Worm (Caenorhabditis elegans) whole organism, young adult: Measurements from ENCODE around the gene C49C8.1.

Experiments
- C06A6.2 ChIP-seq: fragments of 200-800 bp; sonication (Bioruptor generic); conservative IDR thresholded peaks from 2 replicates; pipeline ENCODE4 v1.3.6; 2022; ENCODE audit warnings: missing genetic modification characterization, missing compliant biosample characterization
- D2030.7 ChIP-seq: fragments of 200-800 bp; sonication (Bioruptor generic); IDR thresholded peaks from 2 replicates; pipeline ENCODE4 v1.3.6; 2022; ENCODE audit warnings: missing genetic modification reagents, missing genetic modification characterization, missing compliant biosample characterization
- F39B2.1 ChIP-seq: fragments of 200-800 bp; sonication (Bioruptor generic); IDR thresholded peaks from 2 replicates; pipeline ENCODE4 v1.3.6; 2022; ENCODE audit warnings: missing genetic modification reagents, missing genetic modification characterization, missing compliant biosample characterization
- F49E8.2 ChIP-seq: sonication (generic microtip); optimal IDR thresholded peaks from 3 replicates; lab custom pipeline; 2017; ENCODE audit warnings: missing genetic modification characterization, mild to moderate bottlenecking, missing compliant biosample characterization, antibody characterized with exemption, moderate library complexity; ENCODE audit not compliant: insufficient read depth
- F55B11.4 ChIP-seq: sonication (generic microtip); optimal IDR thresholded peaks from 2 replicates; lab custom pipeline; 2016; ENCODE audit warnings: missing compliant biosample characterization, missing genetic modification characterization, borderline replicate concordance; ENCODE audit not compliant: insufficient read depth
- T07F8.4 ChIP-seq: sonication (generic microtip); optimal IDR thresholded peaks from 2 replicates; lab custom pipeline; 2016; ENCODE audit warnings: mild to moderate bottlenecking, missing genetic modification characterization, moderate library complexity, missing compliant biosample characterization
- Y53F4B.3 ChIP-seq: fragments of 200-800 bp; sonication (Bioruptor generic); IDR thresholded peaks from 2 replicates; pipeline ENCODE4 v1.3.6; 2022; ENCODE audit warnings: missing genetic modification reagents, missing genetic modification characterization, missing compliant biosample characterization
- Y67H2A.10 ChIP-seq: fragments of 200-800 bp; sonication (Bioruptor generic); conservative IDR thresholded peaks from 2 replicates; pipeline ENCODE4 v1.3.6; 2022; ENCODE audit warnings: missing genetic modification reagents, missing genetic modification characterization, missing compliant biosample characterization
- Y79H2A.3 ChIP-seq: fragments of 200-800 bp; sonication (Bioruptor generic); conservative IDR thresholded peaks from 2 replicates; pipeline ENCODE4 v1.3.6; 2022; ENCODE audit warnings: missing genetic modification reagents, missing genetic modification characterization, missing compliant biosample characterization
- aptf-3 ChIP-seq: fragments of 200-800 bp; sonication (Bioruptor generic); IDR thresholded peaks from 2 replicates; pipeline ENCODE4 v1.3.6; 2022; ENCODE audit warnings: missing genetic modification characterization, missing compliant biosample characterization
- attf-6 ChIP-seq: fragments of 200-800 bp; sonication (Bioruptor generic); IDR thresholded peaks from 2 replicates; pipeline ENCODE4 v1.3.6; 2022; ENCODE audit warnings: missing genetic modification reagents, missing genetic modification characterization, missing compliant biosample characterization
- cebp-1 ChIP-seq, 2 experiments: fragments of 200-800 bp in 1 of 2; sonication (Bioruptor generic) in 1 of 2; sonication (generic microtip) in 1 of 2; IDR thresholded peaks in 1 of 2; optimal IDR thresholded peaks in 1 of 2; 2 replicates each; pipeline versions ENCODE4 v1.3.6 to Lab custom; 2017 to 2022; ENCODE audit warnings: missing compliant biosample characterization in 2 of 2, missing genetic modification characterization in 2 of 2, mild to moderate bottlenecking in 1 of 2, missing genetic modification reagents in 1 of 2, moderate library complexity in 1 of 2
- cebp-2 ChIP-seq: fragments of 200-800 bp; sonication (Bioruptor generic); IDR thresholded peaks from 2 replicates; pipeline ENCODE4 v1.3.6; 2022; ENCODE audit warnings: missing genetic modification characterization, missing compliant biosample characterization
- ceh-27 ChIP-seq: fragments of 200-800 bp; sonication (Bioruptor generic); optimal IDR thresholded peaks from 2 replicates; lab custom pipeline; 2018; ENCODE audit warnings: mild to moderate bottlenecking, missing genetic modification characterization, moderate library complexity, missing compliant biosample characterization
- dox-1 ChIP-seq: fragments of 200-800 bp; sonication (Bioruptor generic); IDR thresholded peaks from 2 replicates; pipeline ENCODE4 v1.3.6; 2022; ENCODE audit warnings: missing genetic modification reagents, missing genetic modification characterization, missing compliant biosample characterization
- efl-1 ChIP-seq: fragments of 150-350 bp; optimal IDR thresholded peaks from 2 replicates; lab custom pipeline; 2014; ENCODE audit warnings: missing biosample characterization, missing genetic modification reagents, missing genetic modification characterization
- egrh-3 ChIP-seq: fragments of 200-800 bp; sonication (Bioruptor generic); IDR thresholded peaks from 2 replicates; pipeline ENCODE4 v1.3.6; 2022; ENCODE audit warnings: missing genetic modification reagents, missing genetic modification characterization, missing compliant biosample characterization
- gei-17 ChIP-seq: fragments of 200-800 bp; sonication (Bioruptor generic); optimal IDR thresholded peaks from 2 replicates; lab custom pipeline; 2018; ENCODE audit warnings: mild to moderate bottlenecking, missing genetic modification characterization, missing compliant biosample characterization
- hmg-1.2 ChIP-seq: fragments of 200-800 bp; sonication (Bioruptor generic); IDR thresholded peaks from 2 replicates; pipeline ENCODE4 v1.3.6; 2022; ENCODE audit warnings: missing genetic modification reagents, missing genetic modification characterization, missing compliant biosample characterization
- hsf-1 ChIP-seq: fragments of 200-800 bp; sonication (Bioruptor generic); IDR thresholded peaks from 2 replicates; pipeline ENCODE4 v1.3.6; 2022; ENCODE audit warnings: missing genetic modification reagents, missing genetic modification characterization, missing compliant biosample characterization
- lin-40 ChIP-seq: sonication (generic microtip); optimal IDR thresholded peaks from 2 replicates; lab custom pipeline; 2016; ENCODE audit warnings: missing genetic modification characterization, mild to moderate bottlenecking, missing compliant biosample characterization, missing genotype, missing genetic modification reagents
- lin-54 ChIP-seq: fragments of 200-800 bp; sonication (Bioruptor generic); optimal IDR thresholded peaks from 2 replicates; lab custom pipeline; 2018; ENCODE audit warnings: mild to moderate bottlenecking, missing genetic modification characterization, missing compliant biosample characterization
- madf-10 ChIP-seq: sonication (generic microtip); optimal IDR thresholded peaks from 2 replicates; lab custom pipeline; 2016; ENCODE audit warnings: mild to moderate bottlenecking, missing genetic modification characterization, missing compliant biosample characterization
- madf-3 ChIP-seq: fragments of 200-800 bp; sonication (Bioruptor generic); IDR thresholded peaks from 2 replicates; pipeline ENCODE4 v1.3.6; 2022; ENCODE audit warnings: missing genetic modification reagents, missing genetic modification characterization, missing compliant biosample characterization
- mxl-1 ChIP-seq: sonication (generic microtip); optimal IDR thresholded peaks from 2 replicates; lab custom pipeline; 2016; ENCODE audit warnings: missing genetic modification characterization, missing compliant biosample characterization
- nfya-1 ChIP-seq: sonication (generic microtip); optimal IDR thresholded peaks from 2 replicates; lab custom pipeline; 2017; ENCODE audit warnings: antibody characterized with exemption, missing compliant biosample characterization, missing genetic modification characterization, borderline replicate concordance; ENCODE audit not compliant: insufficient read depth
- nfyb-1 ChIP-seq: fragments of 200-800 bp; sonication (Bioruptor generic); IDR thresholded peaks from 2 replicates; pipeline ENCODE4 v1.3.6; 2022; ENCODE audit warnings: missing genetic modification reagents, missing genetic modification characterization, missing compliant biosample characterization
- nhr-120 ChIP-seq: fragments of 200-800 bp; sonication (Bioruptor generic); IDR thresholded peaks from 2 replicates; pipeline ENCODE4 v1.3.6; 2022; ENCODE audit warnings: missing genetic modification characterization, missing compliant biosample characterization
- nhr-179 ChIP-seq: sonication (generic microtip); optimal IDR thresholded peaks from 2 replicates; lab custom pipeline; 2016; ENCODE audit warnings: mild to moderate bottlenecking, missing genetic modification characterization, missing compliant biosample characterization
- nhr-27 ChIP-seq: fragments of 200-800 bp; sonication (Bioruptor generic); optimal IDR thresholded peaks from 2 replicates; lab custom pipeline; 2018; ENCODE audit warnings: mild to moderate bottlenecking, missing genetic modification characterization, moderate library complexity, missing compliant biosample characterization
- nhr-90 ChIP-seq: sonication (generic microtip); optimal IDR thresholded peaks from 2 replicates; lab custom pipeline; 2016; ENCODE audit warnings: missing genotype, mild to moderate bottlenecking, missing genetic modification characterization, missing compliant biosample characterization
- rec-8 ChIP-seq, 2 experiments: sonication (generic microtip); optimal IDR thresholded peaks; 2 replicates each; lab custom pipeline; 2016; ENCODE audit warnings: mild to moderate bottlenecking in 2 of 2, missing genetic modification characterization in 2 of 2, missing genetic modification reagents in 2 of 2, missing genotype in 2 of 2, missing biosample characterization in 1 of 2, missing compliant biosample characterization in 1 of 2, moderate library complexity in 1 of 2
- sea-2 ChIP-seq: fragments of 200-800 bp; sonication (Bioruptor generic); IDR thresholded peaks from 2 replicates; pipeline ENCODE4 v1.3.6; 2022; ENCODE audit warnings: missing genetic modification characterization, missing compliant biosample characterization
- snpc-3.4 ChIP-seq: sonication (generic microtip); optimal IDR thresholded peaks from 2 replicates; lab custom pipeline; 2017; ENCODE audit warnings: missing genetic modification characterization, mild to moderate bottlenecking, missing compliant biosample characterization, antibody characterized with exemption, moderate library complexity, missing genotype, missing genetic modification reagents
- tbp1 ChIP-seq: fragments of 200-800 bp; sonication (Bioruptor generic); optimal IDR thresholded peaks from 2 replicates; lab custom pipeline; 2018; ENCODE audit warnings: mild to moderate bottlenecking, missing genetic modification characterization, missing compliant biosample characterization
- tbx-9 ChIP-seq: sonication (generic microtip); optimal IDR thresholded peaks from 2 replicates; lab custom pipeline; 2016; ENCODE audit warnings: borderline replicate concordance, missing genetic modification characterization, inconsistent platforms, missing compliant biosample characterization
- unc-130 ChIP-seq: sonication (generic microtip); optimal IDR thresholded peaks from 2 replicates; lab custom pipeline; 2016; ENCODE audit warnings: missing genetic modification reagents, missing genetic modification characterization, missing compliant biosample characterization
- ztf-18 ChIP-seq: sonication (generic microtip); optimal IDR thresholded peaks from 2 replicates; lab custom pipeline; 2016; ENCODE audit warnings: missing genotype, mild to moderate bottlenecking, missing genetic modification characterization, missing compliant biosample characterization
- ztf-25 ChIP-seq: fragments of 200-800 bp; sonication (Bioruptor generic); IDR thresholded peaks from 2 replicates; pipeline ENCODE4 v1.3.6; 2022; ENCODE audit warnings: missing genetic modification reagents, missing genetic modification characterization, missing compliant biosample characterization
- ztf-26 ChIP-seq: sonication (generic microtip); optimal IDR thresholded peaks from 2 replicates; lab custom pipeline; 2017; ENCODE audit warnings: missing genetic modification characterization, missing compliant biosample characterization
- ztf-3 ChIP-seq: fragments of 200-800 bp; sonication (Bioruptor generic); optimal IDR thresholded peaks from 2 replicates; lab custom pipeline; 2018; ENCODE audit warnings: mild to moderate bottlenecking, missing genetic modification characterization, missing compliant biosample characterization
- ztf-6 ChIP-seq: fragments of 200-800 bp; sonication (Bioruptor generic); IDR thresholded peaks from 2 replicates; pipeline ENCODE4 v1.3.6; 2022; ENCODE audit warnings: missing genetic modification reagents, missing genetic modification characterization, missing compliant biosample characterization

Gene C49C8.1

DNA sequence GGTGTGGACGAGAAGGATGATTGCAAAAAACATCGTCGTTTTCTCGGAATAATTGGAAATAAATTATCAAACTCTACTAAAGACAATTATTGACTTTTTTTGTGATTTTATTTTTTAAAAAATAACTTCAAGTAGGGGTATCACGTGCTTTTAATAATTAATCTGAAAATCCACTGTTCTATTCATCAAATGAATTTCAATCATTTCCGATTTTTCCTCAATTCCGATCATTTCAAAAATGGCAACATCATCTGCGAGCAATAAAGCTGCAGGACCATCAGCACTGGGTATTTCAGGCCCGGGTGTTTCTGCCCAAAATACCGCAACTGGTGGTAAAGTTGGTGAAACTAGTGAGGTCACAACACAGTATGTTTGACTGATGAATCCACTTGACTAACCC lies 37.3 kb upstream of the C49C8.1 start, which contains the start of the genes F42A9.7 and F42A9.3:
Gene F42A9.7 (minus strand): TSS at position 101 of the 400 bp plus-strand sequence.
Gene F42A9.3 (plus strand): TSS at position 214 of the 400 bp plus-strand sequence.
- no peak for TF ChIP-seq D2030.7 (GFP tag; lab: Robert Waterston, UW)

DNA sequence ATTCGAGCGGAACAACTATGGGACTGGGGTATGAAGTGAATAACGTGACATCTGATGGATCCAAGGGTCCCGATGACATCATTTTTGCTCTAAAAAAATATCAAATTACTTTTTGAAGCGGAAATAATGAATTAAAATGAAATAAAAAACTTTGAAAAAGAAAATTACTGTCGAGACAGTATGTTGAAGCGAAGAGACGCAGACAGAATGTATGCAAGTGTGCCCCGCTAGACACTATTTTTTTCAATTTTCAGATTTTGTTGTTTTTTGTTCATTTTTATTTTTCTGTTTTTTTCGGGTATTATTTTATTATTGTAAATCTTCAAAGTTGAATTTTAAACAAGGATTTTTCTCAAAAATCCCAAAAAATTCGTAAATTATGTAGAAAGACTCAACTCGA lies 35.7 kb upstream of the C49C8.1 start, which contains the start of gene F42A9.8:
Gene F42A9.8 (minus strand): TSS at position 88 of the 400 bp plus-strand sequence.
- peak; percentile 96 for TF ChIP-seq hmg-1.2 (GFP tag; lab: Robert Waterston, UW)
- no peak for TF ChIP-seq Y53F4B.3
- TF ChIP-seq nhr-120 (GFP tag; lab: Robert Waterston, UW): no peak
- TF ChIP-seq ztf-18 (tag; lab: Kevin White, UChicago): no peak
- peak; percentile 10 for TF ChIP-seq snpc-3.4 (tag; lab: Kevin White, UChicago)

ce11 chrIV:8620102-8620733 lies 34.2 kb upstream of the C49C8.1 start, which contains the start of gene lin-49:
Gene lin-49 (plus strand): TSS chrIV:8620683.
- TF ChIP-seq hsf-1: no peak
- TF ChIP-seq cebp-1 (GFP tag; IDR thresholded peaks at IDR 0.05; lab: Robert Waterston, UW): no peak
- peak; percentile 60 for TF ChIP-seq cebp-1 (tag; optimal IDR thresholded peaks at IDR 0.05; lab: Kevin White, UChicago)
- TF ChIP-seq egrh-3 (GFP tag; lab: Robert Waterston, UW): no peak
- peak; percentile 36 for TF ChIP-seq lin-54 (GFP tag; lab: Kevin White, UChicago)
- TF ChIP-seq F49E8.2 (tag; lab: Kevin White, UChicago): no peak
- TF ChIP-seq nfya-1 (tag; lab: Kevin White, UChicago): no peak
- no peak for TF ChIP-seq rec-8 (tag; optimal IDR thresholded peaks at IDR 0.05; lab: Kevin White, UChicago)
- TF ChIP-seq ztf-18 (tag; lab: Kevin White, UChicago): peak; percentile 23
- TF ChIP-seq Y53F4B.3: no peak
- TF ChIP-seq lin-40 (tag; lab: Kevin White, UChicago): peak; percentile 62
- TF ChIP-seq ztf-3 (GFP tag; lab: Kevin White, UChicago): no peak
- no peak for TF ChIP-seq cebp-2 (GFP tag; lab: Robert Waterston, UW)
- TF ChIP-seq tbx-9 (tag; lab: Kevin White, UChicago): no peak
- TF ChIP-seq Y67H2A.10 (GFP tag; lab: Robert Waterston, UW): no peak
- TF ChIP-seq attf-6 (GFP tag; lab: Robert Waterston, UW): no peak
- peak; percentile 38 for TF ChIP-seq ztf-26
- TF ChIP-seq nfyb-1 (GFP tag; lab: Robert Waterston, UW): 0 out of 2 replicates have a peak, but pooled peaks have one; percentile 53
- no peak for TF ChIP-seq aptf-3
- no peak for TF ChIP-seq efl-1
- TF ChIP-seq ceh-27 (GFP tag; lab: Kevin White, UChicago): peak; percentile 66
- TF ChIP-seq sea-2: no peak
- no peak for TF ChIP-seq nhr-90 (tag; lab: Kevin White, UChicago)
- peak; percentile 39 for TF ChIP-seq madf-10 (tag; lab: Kevin White, UChicago)
- TF ChIP-seq C06A6.2 (GFP tag; lab: Robert Waterston, UW): 0 out of 2 replicates have a peak, but pooled peaks have one; percentile 11
- TF ChIP-seq T07F8.4 (tag; lab: Kevin White, UChicago): no peak
- no peak for TF ChIP-seq unc-130
- TF ChIP-seq nhr-120 (GFP tag; lab: Robert Waterston, UW): no peak
- TF ChIP-seq Y79H2A.3 (GFP tag; lab: Robert Waterston, UW): no peak
- TF ChIP-seq F55B11.4: no peak
- no peak for TF ChIP-seq madf-3 (GFP tag; lab: Robert Waterston, UW)
- TF ChIP-seq gei-17 (GFP tag; lab: Kevin White, UChicago): no peak
- TF ChIP-seq F39B2.1 (GFP tag; lab: Robert Waterston, UW): no peak
- TF ChIP-seq ztf-25 (GFP tag; lab: Robert Waterston, UW): no peak
- no peak for TF ChIP-seq D2030.7 (GFP tag; lab: Robert Waterston, UW)
- TF ChIP-seq nhr-179 (tag; lab: Kevin White, UChicago): no peak
- TF ChIP-seq dox-1: peak; percentile 60; the same call in 1 of the 2 replicates
- TF ChIP-seq nhr-27 (tag; lab: Kevin White, UChicago): no peak
- peak; percentile 32 for TF ChIP-seq tbp1 (GFP tag; lab: Kevin White, UChicago)
- no peak for TF ChIP-seq mxl-1 (tag; lab: Kevin White, UChicago)
- TF ChIP-seq ztf-6 (GFP tag; lab: Robert Waterston, UW): no peak
